Fruit fly (Drosophila melanogaster): ENCODE measurements around the gene eff.

Gene eff

dm6 chr3R:14749077-14749798, 8.1 kb upstream of the eff start (continued):
- TF ChIP-seq Fer3 (tag; optimal IDR thresholded peaks at IDR 0.05) (peak; percentile 84), Max (GFP tag; optimal IDR thresholded peaks at IDR 0.05) (peak; percentile 71), ci (GFP tag; IDR thresholded peaks at IDR 0.05) (peak; percentile 90), Xbp1 (GFP tag; optimal IDR thresholded peaks at IDR 0.05) (peak; percentile 56), Awh (GFP tag; IDR thresholded peaks at IDR 0.05) (peak; percentile 66), aop (GFP tag; IDR thresholded peaks at IDR 0.05) (peak; percentile 61; the same call in 1 of the 2 replicates), HHEX (GFP tag; optimal IDR thresholded peaks at IDR 0.05) (peak; percentile 86), CG9817 (tag; optimal IDR thresholded peaks at IDR 0.05) (peak; percentile 43), Atf6 (GFP tag; IDR thresholded peaks at IDR 0.05) (peak; percentile 76), dysf (GFP tag; IDR thresholded peaks at IDR 0.05) (peak; percentile 38; the same call in 1 of the 3 replicates), gce (GFP tag; IDR thresholded peaks at IDR 0.05) (peak; percentile 52; the same call in 1 of the 3 replicates), grau (tag; optimal IDR thresholded peaks at IDR 0.05) (peak; percentile 62), bigmax (GFP tag; optimal IDR thresholded peaks at IDR 0.05) (peak; percentile 68), shn (GFP tag; optimal IDR thresholded peaks at IDR 0.05) (peak; percentile 40), CG16863 (GFP tag; optimal IDR thresholded peaks at IDR 0.05) (peak; percentile 22), CG32767 (GFP tag; IDR thresholded peaks at IDR 0.05) (peak; percentile 74; the same call in 1 of the 2 replicates), ERR (GFP tag; optimal IDR thresholded peaks at IDR 0.05) (peak; percentile 57), CG18011 (GFP tag; optimal IDR thresholded peaks at IDR 0.05) (peak; percentile 44), Atf-2 (GFP tag; optimal IDR thresholded peaks at IDR 0.05) (peak; percentile 49), peb (GFP tag; IDR thresholded peaks at IDR 0.05) (no peak), fd102C (GFP tag; optimal IDR thresholded peaks at IDR 0.05) (peak; percentile 89), Jarid2 (GFP tag; optimal IDR thresholded peaks at IDR 0.05) (peak; percentile 100), Fer2 (tag; optimal IDR thresholded peaks at IDR 0.05) (peak; percentile 43), Ets97D (GFP tag; optimal IDR thresholded peaks at IDR 0.05) (no peak), schlank (tag; optimal IDR thresholded peaks at IDR 0.05) (peak; percentile 85), CG11398 (GFP tag; optimal IDR thresholded peaks at IDR 0.05) (peak; percentile 71), CG8388 (GFP tag; optimal IDR thresholded peaks at IDR 0.05) (peak; percentile 47), fd3F (GFP tag; optimal IDR thresholded peaks at IDR 0.05) (peak; percentile 72), CG1832 (GFP tag; optimal IDR thresholded peaks at IDR 0.05) (no peak), Blimp-1 (GFP tag; optimal IDR thresholded peaks at IDR 0.05) (peak; percentile 50), Optix (GFP tag; IDR thresholded peaks at IDR 0.05) (0 out of 3 replicates have a peak, but pooled peaks have one; percentile 9), NC2α (GFP tag; optimal IDR thresholded peaks at IDR 0.05) (peak; percentile 18), NC2β (GFP tag; optimal IDR thresholded peaks at IDR 0.05) (peak; percentile 49), Oaz (GFP tag; IDR thresholded peaks at IDR 0.05) (no peak), CTCF (GFP tag; optimal IDR thresholded peaks at IDR 0.05) (peak; percentile 8), Sry-β (GFP tag; optimal IDR thresholded peaks at IDR 0.05) (peak; percentile 19), sna (GFP tag; IDR thresholded peaks at IDR 0.05; ENCODE audit: partially characterized antibody) (peak; percentile 52; the same call in 1 of the 2 replicates), CG15479 (GFP tag; optimal IDR thresholded peaks at IDR 0.05) (peak; percentile 61), CG5180 (GFP tag; optimal IDR thresholded peaks at IDR 0.05) (peak; percentile 76), CG33557 (GFP tag; optimal IDR thresholded peaks at IDR 0.05) (peak; percentile 89), btn (GFP tag; optimal IDR thresholded peaks at IDR 0.05) (peak; percentile 39), CG17328 (GFP tag; IDR thresholded peaks at IDR 0.05) (peak; percentile 68), gro (GFP tag; optimal IDR thresholded peaks at IDR 0.05) (peak; percentile 83), CG6689 (GFP tag; IDR thresholded peaks at IDR 0.05) (no peak), jumu (GFP tag; optimal IDR thresholded peaks at IDR 0.05) (peak; percentile 0), kay (GFP tag; optimal IDR thresholded peaks at IDR 0.05) (peak; percentile 55), CG14050 (GFP tag; IDR thresholded peaks at IDR 0.05) (peak; percentile 23; the same call in 1 of the 3 replicates), CG4404 (GFP tag; IDR thresholded peaks at IDR 0.05) (no peak), Mes4 (GFP tag; optimal IDR thresholded peaks at IDR 0.05) (peak; percentile 60), Camta (GFP tag; optimal IDR thresholded peaks at IDR 0.05) (peak; percentile 75)

Data from whole organism, embryonic.